Worm (Caenorhabditis elegans) whole organism, young adult: ENCODE measurements around the gene Y6D1A.1.
"Not testable (repeated sequence)": the region's sequence is repeated elsewhere in the genome, so short reads cannot be mapped to it uniquely, and the experiment has no call there.

Source experiments
- F23B12.7 ChIP-seq: sonication (generic microtip); optimal IDR thresholded peaks from 2 replicates; lab custom pipeline; 2017; ENCODE audit warnings: missing genetic modification characterization, mild to moderate bottlenecking, missing compliant biosample characterization, antibody characterized with exemption, moderate library complexity; ENCODE audit not compliant: insufficient read depth
- akir-1 ChIP-seq: fragments of 200-800 bp; sonication (Bioruptor generic); optimal IDR thresholded peaks from 2 replicates; lab custom pipeline; 2018; ENCODE audit warnings: mild to moderate bottlenecking, missing genetic modification characterization, moderate library complexity, missing compliant biosample characterization
- ets-4 ChIP-seq: fragments of 200-800 bp; sonication (Bioruptor generic); optimal IDR thresholded peaks from 2 replicates; lab custom pipeline; 2018; ENCODE audit warnings: mild to moderate bottlenecking, missing genetic modification characterization, missing compliant biosample characterization
- him-1 ChIP-seq: sonication (generic microtip); optimal IDR thresholded peaks from 2 replicates; lab custom pipeline; 2016; ENCODE audit warnings: missing genotype, missing genetic modification reagents, missing genetic modification characterization, missing compliant biosample characterization
- let-607 ChIP-seq, 2 experiments: fragments of 200-800 bp in 1 of 2; sonication (Bioruptor generic) in 1 of 2; sonication (generic microtip) in 1 of 2; optimal IDR thresholded peaks; 2 replicates each; lab custom pipeline; 2016 to 2018; ENCODE audit warnings: mild to moderate bottlenecking in 2 of 2, missing compliant biosample characterization in 2 of 2, missing genetic modification characterization in 2 of 2, moderate library complexity in 2 of 2, missing genotype in 1 of 2
- lin-54 ChIP-seq: fragments of 200-800 bp; sonication (Bioruptor generic); optimal IDR thresholded peaks from 2 replicates; lab custom pipeline; 2018; ENCODE audit warnings: mild to moderate bottlenecking, missing genetic modification characterization, missing compliant biosample characterization
- nfyb-1 ChIP-seq: fragments of 200-800 bp; sonication (Bioruptor generic); IDR thresholded peaks from 2 replicates; pipeline ENCODE4 v1.3.6; 2022; ENCODE audit warnings: missing genetic modification reagents, missing genetic modification characterization, missing compliant biosample characterization
- nhr-27 ChIP-seq: fragments of 200-800 bp; sonication (Bioruptor generic); optimal IDR thresholded peaks from 2 replicates; lab custom pipeline; 2018; ENCODE audit warnings: mild to moderate bottlenecking, missing genetic modification characterization, moderate library complexity, missing compliant biosample characterization
- pha-4 ChIP-seq: fragments of 150-350 bp; sonication (generic microtip); optimal IDR thresholded peaks from 2 replicates; lab custom pipeline; 2014; ENCODE audit warnings: missing biosample characterization, missing genetic modification reagents, missing genetic modification characterization
- sea-2 ChIP-seq: fragments of 200-800 bp; sonication (Bioruptor generic); IDR thresholded peaks from 2 replicates; pipeline ENCODE4 v1.3.6; 2022; ENCODE audit warnings: missing genetic modification characterization, missing compliant biosample characterization

ce11 chrII:11824673-11825072 is 1.3 kb upstream of the Y6D1A.1 start:
- not testable (repeated sequence) for TF ChIP-seq let-607 (tag; optimal IDR thresholded peaks at IDR 0.05; lab: Kevin White, UChicago); akir-1 (GFP tag; lab: Kevin White, UChicago); lin-54 (GFP tag; lab: Kevin White, UChicago); nfyb-1 (GFP tag; lab: Robert Waterston, UW); F23B12.7; pha-4 (tag; lab: Kevin White, UChicago); ets-4 (GFP tag; lab: Kevin White, UChicago); him-1; nhr-27 (tag; lab: Kevin White, UChicago); sea-2 (GFP tag; lab: Robert Waterston, UW)
